Worm (Caenorhabditis elegans) whole organism, young adult: ENCODE results near the gene cdr-7.

Experiments
- B0019.2 ChIP-seq: fragments of 200-800 bp; sonication (Bioruptor generic); conservative IDR thresholded peaks from 2 replicates; pipeline ENCODE4 v1.3.6; 2022; ENCODE audit warnings: missing genetic modification reagents, missing genetic modification characterization, missing compliant biosample characterization
- F10E7.11 ChIP-seq: sonication (generic microtip); optimal IDR thresholded peaks from 2 replicates; lab custom pipeline; 2017; ENCODE audit warnings: mild to moderate bottlenecking, missing genetic modification characterization, moderate library complexity, missing compliant biosample characterization
- F23B12.7 ChIP-seq: sonication (generic microtip); optimal IDR thresholded peaks from 2 replicates; lab custom pipeline; 2017; ENCODE audit warnings: missing genetic modification characterization, mild to moderate bottlenecking, missing compliant biosample characterization, antibody characterized with exemption, moderate library complexity; ENCODE audit not compliant: insufficient read depth
- F57A8.1 ChIP-seq: fragments of 200-800 bp; sonication (Bioruptor generic); optimal IDR thresholded peaks from 2 replicates; lab custom pipeline; 2018; ENCODE audit warnings: mild to moderate bottlenecking, missing genetic modification characterization, moderate library complexity, missing compliant biosample characterization
- F57C9.4 ChIP-seq: sonication (generic microtip); optimal IDR thresholded peaks from 2 replicates; lab custom pipeline; 2017; ENCODE audit warnings: mild to moderate bottlenecking, missing genetic modification characterization, missing compliant biosample characterization
- Y56A3A.18 ChIP-seq: fragments of 200-800 bp; sonication (Bioruptor generic); IDR thresholded peaks from 2 replicates; pipeline ENCODE4 v1.3.6; 2022; ENCODE audit warnings: missing genetic modification reagents, missing genetic modification characterization, missing compliant biosample characterization
- Y67H2A.10 ChIP-seq: fragments of 200-800 bp; sonication (Bioruptor generic); conservative IDR thresholded peaks from 2 replicates; pipeline ENCODE4 v1.3.6; 2022; ENCODE audit warnings: missing genetic modification reagents, missing genetic modification characterization, missing compliant biosample characterization
- ZK185.1 ChIP-seq: sonication (generic microtip); optimal IDR thresholded peaks from 2 replicates; lab custom pipeline; 2016; ENCODE audit warnings: mild to moderate bottlenecking, missing genetic modification characterization, missing compliant biosample characterization; ENCODE audit not compliant: poor library complexity, severe bottlenecking
- aptf-2 ChIP-seq: fragments of 200-800 bp; sonication (Bioruptor generic); conservative IDR thresholded peaks from 2 replicates; pipeline ENCODE4 v1.3.6; 2022; ENCODE audit warnings: missing genetic modification reagents, missing genetic modification characterization, missing compliant biosample characterization
- atf-7 ChIP-seq: sonication (generic microtip); optimal IDR thresholded peaks from 2 replicates; lab custom pipeline; 2017; ENCODE audit warnings: mild to moderate bottlenecking, missing genetic modification characterization, missing compliant biosample characterization
- cebp-1 ChIP-seq, 2 experiments: fragments of 200-800 bp in 1 of 2; sonication (Bioruptor generic) in 1 of 2; sonication (generic microtip) in 1 of 2; IDR thresholded peaks in 1 of 2; optimal IDR thresholded peaks in 1 of 2; 2 replicates each; pipeline versions ENCODE4 v1.3.6 to Lab custom; 2017 to 2022; ENCODE audit warnings: missing compliant biosample characterization in 2 of 2, missing genetic modification characterization in 2 of 2, mild to moderate bottlenecking in 1 of 2, missing genetic modification reagents in 1 of 2, moderate library complexity in 1 of 2
- ceh-79 ChIP-seq: sonication (generic microtip); optimal IDR thresholded peaks from 2 replicates; lab custom pipeline; 2017; ENCODE audit warnings: mild to moderate bottlenecking, missing genetic modification characterization, missing compliant biosample characterization
- chd-7 ChIP-seq: sonication (generic microtip); optimal IDR thresholded peaks from 2 replicates; lab custom pipeline; 2016; ENCODE audit warnings: mild to moderate bottlenecking, missing genetic modification characterization, moderate library complexity, missing compliant biosample characterization
- ekl-4 ChIP-seq: fragments of 200-800 bp; sonication (Bioruptor generic); IDR thresholded peaks from 2 replicates; pipeline ENCODE4 v1.3.6; 2022; ENCODE audit warnings: missing genetic modification reagents, missing genetic modification characterization, missing compliant biosample characterization
- hmg-1.2 ChIP-seq: fragments of 200-800 bp; sonication (Bioruptor generic); IDR thresholded peaks from 2 replicates; pipeline ENCODE4 v1.3.6; 2022; ENCODE audit warnings: missing genetic modification reagents, missing genetic modification characterization, missing compliant biosample characterization
- hmg-20 ChIP-seq: fragments of 200-800 bp; sonication (Bioruptor generic); IDR thresholded peaks from 2 replicates; pipeline ENCODE4 v1.3.6; 2022; ENCODE audit warnings: missing genetic modification reagents, missing genetic modification characterization, missing compliant biosample characterization
- lir-1 ChIP-seq: fragments of 200-800 bp; sonication (Bioruptor generic); conservative IDR thresholded peaks from 2 replicates; pipeline ENCODE4 v1.3.6; 2022; ENCODE audit warnings: missing genetic modification reagents, missing genetic modification characterization, missing compliant biosample characterization
- lsy-27 ChIP-seq: sonication (generic microtip); optimal IDR thresholded peaks from 2 replicates; lab custom pipeline; 2017; ENCODE audit warnings: missing genetic modification characterization, mild to moderate bottlenecking, missing compliant biosample characterization, antibody characterized with exemption, missing genotype, borderline replicate concordance; ENCODE audit not compliant: insufficient read depth
- madf-6 ChIP-seq: fragments of 200-800 bp; sonication (Bioruptor generic); IDR thresholded peaks from 2 replicates; pipeline ENCODE4 v1.3.6; 2022; ENCODE audit warnings: missing genetic modification reagents, missing genetic modification characterization, missing compliant biosample characterization
- mel-28 ChIP-seq: sonication (generic microtip); optimal IDR thresholded peaks from 2 replicates; lab custom pipeline; 2016; ENCODE audit warnings: borderline replicate concordance, mild to moderate bottlenecking, missing genetic modification characterization, missing compliant biosample characterization
- nhr-27 ChIP-seq: fragments of 200-800 bp; sonication (Bioruptor generic); optimal IDR thresholded peaks from 2 replicates; lab custom pipeline; 2018; ENCODE audit warnings: mild to moderate bottlenecking, missing genetic modification characterization, moderate library complexity, missing compliant biosample characterization
- nhr-80 ChIP-seq: sonication (generic microtip); optimal IDR thresholded peaks from 2 replicates; lab custom pipeline; 2016; ENCODE audit warnings: missing genetic modification characterization, missing compliant biosample characterization
- pbrm-1 ChIP-seq: fragments of 200-800 bp; sonication (Bioruptor generic); IDR thresholded peaks from 2 replicates; pipeline ENCODE4 v1.3.6; 2022; ENCODE audit warnings: missing genetic modification reagents, missing genetic modification characterization, missing compliant biosample characterization
- rcor-1 ChIP-seq: fragments of 200-800 bp; sonication (Bioruptor generic); IDR thresholded peaks from 2 replicates; pipeline ENCODE4 v1.3.6; 2022; ENCODE audit warnings: missing genetic modification reagents, missing genetic modification characterization, missing compliant biosample characterization
- repo-1 ChIP-seq: sonication (generic microtip); optimal IDR thresholded peaks from 2 replicates; lab custom pipeline; 2017; ENCODE audit warnings: mild to moderate bottlenecking, missing genetic modification characterization, missing compliant biosample characterization
- sea-2 ChIP-seq: fragments of 200-800 bp; sonication (Bioruptor generic); IDR thresholded peaks from 2 replicates; pipeline ENCODE4 v1.3.6; 2022; ENCODE audit warnings: missing genetic modification characterization, missing compliant biosample characterization
- snpc-1.3 ChIP-seq: sonication (generic microtip); optimal IDR thresholded peaks from 2 replicates; lab custom pipeline; 2017; ENCODE audit warnings: missing genetic modification characterization, mild to moderate bottlenecking, missing compliant biosample characterization, antibody characterized with exemption, moderate library complexity, missing genotype, missing genetic modification reagents; ENCODE audit not compliant: insufficient read depth
- tbp1 ChIP-seq: fragments of 200-800 bp; sonication (Bioruptor generic); optimal IDR thresholded peaks from 2 replicates; lab custom pipeline; 2018; ENCODE audit warnings: mild to moderate bottlenecking, missing genetic modification characterization, missing compliant biosample characterization
- zfh-2 ChIP-seq: fragments of 200-800 bp; sonication (Bioruptor generic); conservative IDR thresholded peaks from 2 replicates; pipeline ENCODE4 v1.3.6; 2022; ENCODE audit warnings: missing genetic modification reagents, missing genetic modification characterization, missing compliant biosample characterization
- zim-3 ChIP-seq: sonication (generic microtip); optimal IDR thresholded peaks from 2 replicates; lab custom pipeline; 2017; ENCODE audit warnings: mild to moderate bottlenecking, missing genetic modification characterization, moderate library complexity, missing compliant biosample characterization

Gene cdr-7

ce11 chrV:12418292-12418691, 6.4 kb upstream of the cdr-7 start, which contains the start of gene C54D10.3:
TSS of gene C54D10.3 (plus strand) at chrV:12418592.
- TF ChIP-seq ekl-4 (GFP tag; lab: Robert Waterston, UW) (no peak), pbrm-1 (GFP tag; lab: Robert Waterston, UW) (no peak), F23B12.7 (tag; lab: Kevin White, UChicago) (no peak)

DNA sequence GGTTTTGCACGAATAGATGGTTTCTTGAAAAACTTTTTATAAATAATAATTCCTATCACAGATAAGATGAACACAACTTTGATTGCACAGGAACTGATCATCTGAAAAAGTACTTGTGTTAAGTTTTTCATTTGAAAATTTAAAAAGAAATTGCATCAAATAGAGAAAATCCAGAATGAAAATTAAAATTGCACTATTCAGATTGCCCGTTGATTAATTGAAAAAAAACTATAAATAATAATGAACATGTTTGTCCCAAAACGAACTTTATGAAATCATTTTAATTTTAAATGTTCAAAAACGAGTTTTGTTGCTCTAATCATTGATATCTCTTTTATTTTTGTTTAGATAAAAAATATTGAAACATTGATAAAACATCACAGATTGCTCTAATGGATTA, 5.4 kb upstream of the cdr-7 start, which contains the start of gene cdr-3:
TSS of gene cdr-3 (minus strand) at position 101 of the 400 bp plus-strand sequence.
- TF ChIP-seq chd-7 (tag; lab: Kevin White, UChicago) (no peak), atf-7 (no peak), sea-2 (GFP tag; lab: Robert Waterston, UW) (no peak)
- TF ChIP-seq, all 124 proteins: peak for 0

DNA sequence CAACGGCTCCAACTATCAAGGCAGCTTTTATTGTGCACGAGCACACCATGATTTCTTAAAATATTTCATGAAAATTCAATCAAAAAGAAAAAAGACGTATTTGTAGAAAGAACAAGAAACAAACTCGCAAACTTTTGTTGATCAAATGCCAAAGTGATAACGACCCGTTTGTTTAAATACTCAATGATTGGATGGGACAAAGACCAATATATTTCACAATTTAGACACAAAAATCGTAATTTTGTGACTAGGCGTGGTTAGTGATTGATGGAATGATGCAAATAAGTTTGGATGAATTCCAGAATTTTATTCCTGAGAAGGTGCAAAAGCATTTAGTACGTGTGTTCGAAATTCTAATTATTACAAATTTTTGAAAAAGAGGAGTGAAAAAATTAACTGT, 3.7 kb upstream of the cdr-7 start, which contains the start of gene cdr-2:
TSS of gene cdr-2 (minus strand) at position 54 of the 400 bp plus-strand sequence.
- no peak for TF ChIP-seq aptf-2 (GFP tag; lab: Robert Waterston, UW)
- peak; percentile 47; the same call in 1 of the 2 replicates for TF ChIP-seq cebp-1 (GFP tag; IDR thresholded peaks at IDR 0.05; lab: Robert Waterston, UW)
- no peak for TF ChIP-seq cebp-1 (tag; optimal IDR thresholded peaks at IDR 0.05; lab: Kevin White, UChicago)
- no peak for TF ChIP-seq hmg-20 (GFP tag; lab: Robert Waterston, UW)
- TF ChIP-seq mel-28 (tag; lab: Kevin White, UChicago) = no peak
- TF ChIP-seq nhr-80 (tag; lab: Kevin White, UChicago) = peak; percentile 73

- no peak for TF ChIP-seq lsy-27 (tag; lab: Kevin White, UChicago)
- peak; percentile 0 for TF ChIP-seq nhr-80 (tag; lab: Kevin White, UChicago)
- TF ChIP-seq ceh-79 = no peak
- no peak for TF ChIP-seq tbp1 (GFP tag; lab: Kevin White, UChicago)
- no peak for TF ChIP-seq F57A8.1
- no peak for TF ChIP-seq B0019.2
These were observed 2.4 kb upstream of the cdr-7 start for ce11 chrV:12414362-12414761.

DNA sequence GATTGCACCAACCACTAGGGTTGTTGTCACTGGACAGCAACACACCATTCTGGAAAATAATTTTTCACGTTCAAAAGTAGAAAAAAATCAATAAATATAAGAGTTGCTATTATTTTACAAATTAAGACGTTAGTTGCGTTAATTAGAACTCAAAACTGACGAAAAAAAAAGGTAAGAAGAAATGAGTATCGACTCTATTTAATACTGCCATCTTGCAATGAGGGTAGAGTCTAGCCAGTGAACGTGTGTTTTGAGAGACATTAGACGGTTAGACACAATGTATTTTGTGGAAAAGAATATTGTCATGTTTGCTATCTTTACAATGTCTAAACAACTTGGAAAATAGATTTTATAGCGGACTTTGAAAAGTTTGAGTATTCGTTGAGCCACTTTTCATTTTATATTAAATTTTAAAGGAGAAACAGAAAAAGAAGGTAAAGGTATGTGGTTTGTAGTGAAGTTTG, 1.8 kb upstream of the cdr-7 start, which contains the start of gene cdr-6:
TSS of gene cdr-6 (minus strand) at position 51 of the 464 bp plus-strand sequence.
- TF ChIP-seq mel-28 (tag; lab: Kevin White, UChicago) (no peak), ZK185.1 (tag; lab: Kevin White, UChicago) (no peak), Y56A3A.18 (GFP tag; lab: Robert Waterston, UW) (no peak), snpc-1.3 (tag; lab: Kevin White, UChicago) (no peak), F10E7.11 (tag; lab: Kevin White, UChicago) (no peak), hmg-20 (GFP tag; lab: Robert Waterston, UW) (no peak), madf-6 (GFP tag; lab: Robert Waterston, UW) (no peak), hmg-1.2 (GFP tag; lab: Robert Waterston, UW) (peak; percentile 44; the same call in 1 of the 2 replicates), nhr-80 (tag; lab: Kevin White, UChicago) (peak; percentile 15), Y67H2A.10 (GFP tag; lab: Robert Waterston, UW) (no peak), zfh-2 (GFP tag; lab: Robert Waterston, UW) (no peak), F57C9.4 (no peak), zim-3 (no peak), rcor-1 (GFP tag; lab: Robert Waterston, UW) (no peak), lir-1 (GFP tag; lab: Robert Waterston, UW) (no peak), repo-1 (tag; lab: Kevin White, UChicago) (no peak), nhr-27 (no peak)
